Fruit fly (Drosophila melanogaster) whole organism, pupa: Measurements from ENCODE around the gene CG42650.

Experiments
- CG10348 ChIP-seq: fragments of 200-800 bp; sonication (Bioruptor generic); IDR thresholded peaks from 2 replicates; pipeline ENCODE4 v1.3.6; 2022; ENCODE audit warnings: missing biosample characterization, missing genetic modification characterization
- CG14655 ChIP-seq: fragments of 200-800 bp; sonication (Bioruptor generic); optimal IDR thresholded peaks from 3 replicates; lab custom pipeline; 2017; ENCODE audit warnings: mild to moderate bottlenecking, missing biosample characterization, missing genetic modification reagents, missing genetic modification characterization
- CG8301 ChIP-seq: fragments of 200-800 bp; sonication (Bioruptor generic); optimal IDR thresholded peaks from 2 replicates; lab custom pipeline; 2018; ENCODE audit warnings: missing biosample characterization, mild to moderate bottlenecking, missing genetic modification characterization
- Pif1A ChIP-seq: fragments of 200-800 bp; sonication (Bioruptor generic); optimal IDR thresholded peaks from 3 replicates; lab custom pipeline; 2016; ENCODE audit warnings: missing biosample characterization, missing genetic modification characterization
- Snoo ChIP-seq: fragments of 200-800 bp; sonication (Bioruptor generic); optimal IDR thresholded peaks from 3 replicates; lab custom pipeline; 2017; ENCODE audit warnings: missing biosample characterization, mild to moderate bottlenecking, missing genetic modification characterization, inconsistent platforms
- gl ChIP-seq: fragments of 200-800 bp; sonication (Bioruptor generic); optimal IDR thresholded peaks from 2 replicates; lab custom pipeline; 2018; ENCODE audit warnings: missing biosample characterization, mild to moderate bottlenecking, missing genetic modification characterization

dm6 chr3R:7346445-7346844 is 44.8 kb upstream of the CG42650 start, which contains the start of gene nxf4:
- TF ChIP-seq Pif1A (GFP tag; lab: Kevin White, UChicago), result no peak
- no peak for TF ChIP-seq Snoo (tag; lab: Kevin White, UChicago)
- TF ChIP-seq CG10348, result no peak
- no peak for TF ChIP-seq gl (tag; lab: Kevin White, UChicago)
- no peak for TF ChIP-seq CG8301 (tag; lab: Kevin White, UChicago)
- no peak for TF ChIP-seq CG14655 (GFP tag; lab: Kevin White, UChicago)
